Worm (Caenorhabditis elegans) whole organism, late embryonic: ENCODE results near the gene F33A8.4.
A peak's percentile ranks its signal among the peaks of the same experiment; 100 is the strongest.

Experiments
- K09A11.1 ChIP-seq: sonication (generic microtip); optimal IDR thresholded peaks from 2 replicates; lab custom pipeline; 2017; ENCODE audit warnings: antibody characterized with exemption, mild to moderate bottlenecking, missing genetic modification characterization, missing compliant biosample characterization; ENCODE audit not compliant: insufficient read depth
- Y22D7AL.16 ChIP-seq: sonication (generic microtip); optimal IDR thresholded peaks from 2 replicates; lab custom pipeline; 2016; ENCODE audit warnings: missing genetic modification characterization, missing compliant biosample characterization
- ceh-14 ChIP-seq: sonication (generic microtip); optimal IDR thresholded peaks from 2 replicates; lab custom pipeline; 2016; ENCODE audit warnings: missing genotype, missing genetic modification characterization, missing compliant biosample characterization
- ceh-18 ChIP-seq: sonication (generic microtip); optimal IDR thresholded peaks from 2 replicates; lab custom pipeline; 2016; ENCODE audit warnings: missing genetic modification characterization, missing compliant biosample characterization
- ceh-22 ChIP-seq: sonication (generic microtip); optimal IDR thresholded peaks from 2 replicates; lab custom pipeline; 2017; ENCODE audit warnings: missing biosample characterization, missing genetic modification characterization
- ceh-31 ChIP-seq: sonication (generic microtip); optimal IDR thresholded peaks from 2 replicates; lab custom pipeline; 2016; ENCODE audit warnings: missing genetic modification characterization, missing compliant biosample characterization
- ceh-34 ChIP-seq: sonication (generic microtip); optimal IDR thresholded peaks from 2 replicates; lab custom pipeline; 2016; ENCODE audit warnings: mild to moderate bottlenecking, missing genetic modification characterization, missing compliant biosample characterization
- ceh-45 ChIP-seq: fragments of 200-800 bp; sonication (Bioruptor generic); IDR thresholded peaks from 2 replicates; pipeline ENCODE4 v1.3.6; 2022; ENCODE audit warnings: missing genetic modification reagents, missing genetic modification characterization, missing compliant biosample characterization
- ceh-6 ChIP-seq: fragments of 200-800 bp; sonication (Bioruptor generic); optimal IDR thresholded peaks from 2 replicates; lab custom pipeline; 2018; ENCODE audit warnings: mild to moderate bottlenecking, missing genetic modification characterization, missing compliant biosample characterization
- ceh-9 ChIP-seq: sonication (generic microtip); optimal IDR thresholded peaks from 2 replicates; lab custom pipeline; 2016; ENCODE audit warnings: mild to moderate bottlenecking, missing genetic modification characterization, inconsistent platforms, missing compliant biosample characterization
- che-1 ChIP-seq: sonication (generic microtip); optimal IDR thresholded peaks from 2 replicates; lab custom pipeline; 2016; ENCODE audit warnings: mild to moderate bottlenecking, missing genetic modification characterization, missing compliant biosample characterization
- dve-1 ChIP-seq: sonication (generic microtip); optimal IDR thresholded peaks from 2 replicates; lab custom pipeline; 2017; ENCODE audit warnings: antibody characterized with exemption, mild to moderate bottlenecking, missing genetic modification characterization, missing compliant biosample characterization
- elt-4 ChIP-seq: sonication (generic microtip); optimal IDR thresholded peaks from 2 replicates; lab custom pipeline; 2016; ENCODE audit warnings: missing genetic modification characterization, missing compliant biosample characterization
- eyg-1 ChIP-seq: sonication (generic microtip); optimal IDR thresholded peaks from 2 replicates; lab custom pipeline; 2016; ENCODE audit warnings: missing genotype, missing genetic modification characterization, missing compliant biosample characterization
- fkh-10 ChIP-seq: fragments of 150-350 bp; optimal IDR thresholded peaks from 2 replicates; lab custom pipeline; 2014; ENCODE audit warnings: missing biosample characterization, missing genetic modification reagents, missing genetic modification characterization
- fkh-6 ChIP-seq: sonication (generic microtip); optimal IDR thresholded peaks from 2 replicates; lab custom pipeline; 2016; ENCODE audit warnings: missing genetic modification characterization, missing compliant biosample characterization
- hlh-15 ChIP-seq: sonication (generic microtip); optimal IDR thresholded peaks from 2 replicates; lab custom pipeline; 2016; ENCODE audit warnings: missing genetic modification characterization, missing compliant biosample characterization
- hlh-8 ChIP-seq: sonication (generic microtip); optimal IDR thresholded peaks from 2 replicates; lab custom pipeline; 2016; ENCODE audit warnings: missing genotype, missing genetic modification characterization, missing compliant biosample characterization
- lin-11 ChIP-seq: fragments of 200-800 bp; sonication (Bioruptor generic); optimal IDR thresholded peaks from 2 replicates; lab custom pipeline; 2018; ENCODE audit warnings: mild to moderate bottlenecking, missing genetic modification characterization, missing compliant biosample characterization
- madf-2 ChIP-seq: sonication (generic microtip); optimal IDR thresholded peaks from 2 replicates; lab custom pipeline; 2017; ENCODE audit warnings: missing genetic modification characterization, missing compliant biosample characterization
- mec-3 ChIP-seq: sonication (generic microtip); optimal IDR thresholded peaks from 2 replicates; lab custom pipeline; 2016; ENCODE audit warnings: borderline replicate concordance, missing genetic modification characterization, missing compliant biosample characterization
- nhr-11 ChIP-seq: fragments of 150-350 bp; optimal IDR thresholded peaks from 2 replicates; lab custom pipeline; 2014; ENCODE audit warnings: missing biosample characterization, missing genetic modification characterization
- nhr-232 ChIP-seq: sonication (generic microtip); optimal IDR thresholded peaks from 2 replicates; lab custom pipeline; 2016; ENCODE audit warnings: missing genetic modification characterization, missing compliant biosample characterization
- pag-3 ChIP-seq: sonication (generic microtip); optimal IDR thresholded peaks from 2 replicates; lab custom pipeline; 2016; ENCODE audit warnings: missing compliant biosample characterization, missing genetic modification characterization, borderline replicate concordance
- pat-9 ChIP-seq: fragments of 200-800 bp; sonication (Bioruptor generic); optimal IDR thresholded peaks from 2 replicates; lab custom pipeline; 2018; ENCODE audit warnings: mild to moderate bottlenecking, missing genetic modification characterization, moderate library complexity, missing compliant biosample characterization
- pax-1 ChIP-seq: fragments of 150-350 bp; optimal IDR thresholded peaks from 2 replicates; lab custom pipeline; 2014; ENCODE audit warnings: missing biosample characterization, missing genetic modification characterization
- pros-1 ChIP-seq: fragments of 150-350 bp; optimal IDR thresholded peaks from 2 replicates; lab custom pipeline; 2014; ENCODE audit warnings: missing biosample characterization, missing genetic modification reagents, missing genetic modification characterization
- ref-2 ChIP-seq: sonication (generic microtip); optimal IDR thresholded peaks from 2 replicates; lab custom pipeline; 2016; ENCODE audit warnings: missing genetic modification characterization, missing compliant biosample characterization
- rnt-1 ChIP-seq: sonication (generic microtip); optimal IDR thresholded peaks from 2 replicates; lab custom pipeline; 2016; ENCODE audit warnings: missing genetic modification characterization, missing compliant biosample characterization
- sox-4 ChIP-seq: sonication (generic microtip); optimal IDR thresholded peaks from 2 replicates; lab custom pipeline; 2017; ENCODE audit warnings: mild to moderate bottlenecking, missing genetic modification characterization, inconsistent platforms, missing compliant biosample characterization
- tbx-2 ChIP-seq: sonication (generic microtip); optimal IDR thresholded peaks from 2 replicates; lab custom pipeline; 2016; ENCODE audit warnings: missing genetic modification characterization, missing compliant biosample characterization
- unc-42 ChIP-seq: sonication (generic microtip); optimal IDR thresholded peaks from 2 replicates; lab custom pipeline; 2016; ENCODE audit warnings: missing genotype, missing genetic modification characterization, missing compliant biosample characterization
- unc-55 ChIP-seq: sonication (generic microtip); optimal IDR thresholded peaks from 2 replicates; lab custom pipeline; 2017; ENCODE audit warnings: missing biosample characterization, missing genetic modification reagents, missing genetic modification characterization
- zip-5 ChIP-seq: sonication (generic microtip); optimal IDR thresholded peaks from 2 replicates; lab custom pipeline; 2016; ENCODE audit warnings: missing genetic modification characterization, missing compliant biosample characterization

F33A8.4 gene

ce11 chrII:11072565-11072964 lies 23.7 kb upstream of the F33A8.4 start:
- TF ChIP-seq ceh-14 (tag; lab: Kevin White, UChicago): peak; percentile 16
- TF ChIP-seq unc-55 (GFP tag; lab: Kevin White, UChicago): peak; percentile 0
- no peak for TF ChIP-seq pax-1 (tag; lab: Kevin White, UChicago)
- peak; percentile 54 for TF ChIP-seq unc-42 (tag; lab: Kevin White, UChicago)
- peak; percentile 2 for TF ChIP-seq ceh-31 (tag; lab: Kevin White, UChicago)

- TF ChIP-seq unc-55 (GFP tag; lab: Kevin White, UChicago): no peak
- no peak for TF ChIP-seq sox-4 (tag; lab: Kevin White, UChicago)
- TF ChIP-seq ref-2 (tag; lab: Kevin White, UChicago): peak; percentile 20
- no peak for TF ChIP-seq ceh-9 (tag; lab: Kevin White, UChicago)
- no peak for TF ChIP-seq hlh-8
- TF ChIP-seq Y22D7AL.16 (tag; lab: Kevin White, UChicago): no peak
- TF ChIP-seq nhr-11 (tag; lab: Kevin White, UChicago): no peak
These were observed 15.4 kb upstream of the F33A8.4 start for ce11 chrII:11064191-11064695.

ce11 chrII:11057256-11057655 lies 8.4 kb upstream of the F33A8.4 start:
- TF ChIP-seq elt-4 (tag; lab: Kevin White, UChicago) (no peak), ceh-31 (tag; lab: Kevin White, UChicago) (no peak), fkh-6 (tag; lab: Kevin White, UChicago) (no peak), pax-1 (tag; lab: Kevin White, UChicago) (no peak)

ce11 chrII:11055223-11055622 lies 6.4 kb upstream of the F33A8.4 start, which contains the start of gene F45E10.2:
F45E10.2 (minus strand) TSS chrII:11055323.
- no peak for TF ChIP-seq fkh-10
- TF ChIP-seq rnt-1 (tag; lab: Kevin White, UChicago): no peak
- TF ChIP-seq lin-11 (tag; lab: Kevin White, UChicago): no peak
- TF ChIP-seq pax-1 (tag; lab: Kevin White, UChicago): no peak
- TF ChIP-seq ceh-9 (tag; lab: Kevin White, UChicago): no peak
- no peak for TF ChIP-seq ceh-6
- TF ChIP-seq Y22D7AL.16 (tag; lab: Kevin White, UChicago): no peak
- no peak for TF ChIP-seq dve-1 (tag; lab: Kevin White, UChicago)
- no peak for TF ChIP-seq unc-55 (GFP tag; lab: Kevin White, UChicago)
- TF ChIP-seq nhr-232 (tag; lab: Kevin White, UChicago): no peak
- no peak for TF ChIP-seq ceh-18
- TF ChIP-seq hlh-15 (tag; lab: Kevin White, UChicago): no peak
- no peak for TF ChIP-seq che-1 (tag; lab: Kevin White, UChicago)
- no peak for TF ChIP-seq mec-3 (tag; lab: Kevin White, UChicago)
- TF ChIP-seq ceh-45 (GFP tag; lab: Robert Waterston, UW): no peak

ce11 chrII:11052526-11052925 lies 3.7 kb upstream of the F33A8.4 start:
- TF ChIP-seq zip-5 (tag; lab: Kevin White, UChicago) (no peak), unc-55 (GFP tag; lab: Kevin White, UChicago) (no peak), pag-3 (tag; lab: Kevin White, UChicago) (no peak), fkh-10 (no peak), pros-1 (tag; lab: Kevin White, UChicago) (no peak), ceh-18 (no peak), ceh-34 (tag; lab: Kevin White, UChicago) (no peak), tbx-2 (tag; lab: Kevin White, UChicago) (no peak), K09A11.1 (no peak)

- TF ChIP-seq elt-4 (tag; lab: Kevin White, UChicago) (no peak), madf-2 (tag; lab: Kevin White, UChicago) (no peak), ceh-6 (no peak), eyg-1 (tag; lab: Kevin White, UChicago) (no peak), ceh-22 (tag; lab: Kevin White, UChicago) (no peak), pat-9 (tag; lab: Kevin White, UChicago) (no peak)
These were observed 1.8 kb upstream of the F33A8.4 start for ce11 chrII:11050678-11051077.
